Fruit fly (Drosophila melanogaster) whole organism, embryonic: Measurements from ENCODE around the gene Pgant2.

ENCODE experiments used
- B-H2 ChIP-seq: fragments of 200-800 bp; sonication (Bioruptor generic); optimal IDR thresholded peaks from 2 replicates; lab custom pipeline; 2018; ENCODE audit warnings: missing biosample characterization, mild to moderate bottlenecking, missing genetic modification characterization
- Blimp-1 ChIP-seq: fragments of 200-800 bp; sonication (Bioruptor generic); optimal IDR thresholded peaks from 3 replicates; lab custom pipeline; 2018; ENCODE audit warnings: missing biosample characterization, missing genetic modification characterization, mild to moderate bottlenecking, moderate library complexity, missing genetic modification reagents
- CG1024 ChIP-seq: fragments of 200-800 bp; sonication (Bioruptor generic); IDR thresholded peaks from 2 replicates; pipeline ENCODE4 v1.3.6; 2022; ENCODE audit warnings: missing biosample characterization, missing genetic modification characterization
- CG11504 ChIP-seq: fragments of 200-800 bp; sonication (Bioruptor generic); optimal IDR thresholded peaks from 3 replicates; lab custom pipeline; 2019; ENCODE audit warnings: missing biosample characterization, mild to moderate bottlenecking, missing genetic modification characterization, moderate library complexity
- CG12744 ChIP-seq: fragments of 200-800 bp; sonication (Bioruptor generic); optimal IDR thresholded peaks from 2 replicates; lab custom pipeline; 2016; ENCODE audit warnings: missing biosample characterization, missing genetic modification characterization
- CG12942 ChIP-seq: fragments of 200-800 bp; sonication (Bioruptor generic); optimal IDR thresholded peaks from 3 replicates; lab custom pipeline; 2016; ENCODE audit warnings: missing biosample characterization, missing genetic modification characterization
- CG1529 ChIP-seq: fragments of 200-800 bp; sonication (Bioruptor generic); optimal IDR thresholded peaks from 3 replicates; lab custom pipeline; 2018; ENCODE audit warnings: missing biosample characterization, missing genetic modification characterization
- CG2129 ChIP-seq: fragments of 200-800 bp; sonication (Bioruptor generic); IDR thresholded peaks from 2 replicates; pipeline ENCODE4 v1.3.6; 2022; ENCODE audit warnings: missing biosample characterization, missing genetic modification characterization; ENCODE audit not compliant: partially characterized antibody
- CG30431 ChIP-seq: fragments of 200-800 bp; sonication (Bioruptor generic); optimal IDR thresholded peaks from 2 replicates; lab custom pipeline; 2017; ENCODE audit warnings: missing biosample characterization, missing genetic modification characterization
- CG42726 ChIP-seq: fragments of 200-800 bp; sonication (Bioruptor generic); IDR thresholded peaks from 2 replicates; pipeline ENCODE4 v1.3.6; 2022; ENCODE audit warnings: missing biosample characterization, missing genetic modification characterization; ENCODE audit not compliant: partially characterized antibody
- CG4360 ChIP-seq: fragments of 200-800 bp; sonication (Bioruptor generic); IDR thresholded peaks from 2 replicates; pipeline ENCODE4 v1.3.6; 2022; ENCODE audit warnings: missing biosample characterization, missing genetic modification characterization
- CG6254 ChIP-seq: fragments of 200-800 bp; sonication (Bioruptor generic); optimal IDR thresholded peaks from 3 replicates; lab custom pipeline; 2017; ENCODE audit warnings: mild to moderate bottlenecking, missing biosample characterization, missing genetic modification reagents, missing genetic modification characterization
- CG8290 ChIP-seq, 3 experiments: fragments of 200-800 bp; sonication (Bioruptor generic); optimal IDR thresholded peaks; 2 replicates each; lab custom pipeline; 2016 to 2019; ENCODE audit warnings: missing biosample characterization in 3 of 3, missing genetic modification characterization in 3 of 3, mild to moderate bottlenecking in 2 of 3, moderate library complexity in 1 of 3
- CG8359 ChIP-seq: fragments of 200-800 bp; sonication (Bioruptor generic); optimal IDR thresholded peaks from 2 replicates; lab custom pipeline; 2017; ENCODE audit warnings: missing biosample characterization, mild to moderate bottlenecking, missing genetic modification characterization, borderline replicate concordance
- CG9727 ChIP-seq: fragments of 200-800 bp; sonication (Bioruptor generic); optimal IDR thresholded peaks from 3 replicates; lab custom pipeline; 2017; ENCODE audit warnings: missing biosample characterization, mild to moderate bottlenecking, missing genetic modification characterization
- CoRest ChIP-seq: fragments of 200-800 bp; sonication (Bioruptor generic); optimal IDR thresholded peaks from 3 replicates; lab custom pipeline; 2018; ENCODE audit warnings: missing biosample characterization, mild to moderate bottlenecking, missing genetic modification characterization, moderate library complexity
- Gsc ChIP-seq: fragments of 200-800 bp; sonication (Bioruptor generic); IDR thresholded peaks from 2 replicates; pipeline ENCODE4 v1.3.6; 2022; ENCODE audit warnings: missing biosample characterization, missing genetic modification characterization
- H2.0 ChIP-seq: fragments of 200-800 bp; sonication (Bioruptor generic); IDR thresholded peaks from 2 replicates; pipeline ENCODE4 v1.3.6; 2022; ENCODE audit warnings: missing biosample characterization, missing genetic modification characterization
- Hr78 ChIP-seq, 2 experiments: fragments of 200-800 bp in 1 of 2; fragments of >200 bp in 1 of 2; sonication (Bioruptor generic) in 1 of 2; optimal IDR thresholded peaks; 2 replicates each; lab custom pipeline; 2017 to 2019; ENCODE audit warnings: missing biosample characterization in 2 of 2, missing genetic modification characterization in 2 of 2, mild to moderate bottlenecking in 1 of 2, moderate library complexity in 1 of 2
- Lpt ChIP-seq: fragments of >200 bp; optimal IDR thresholded peaks from 2 replicates; lab custom pipeline; 2018; ENCODE audit warnings: missing biosample characterization, missing genetic modification characterization
- MTF-1 ChIP-seq: fragments of 200-800 bp; sonication (Bioruptor generic); optimal IDR thresholded peaks from 2 replicates; lab custom pipeline; 2018; ENCODE audit warnings: missing biosample characterization, mild to moderate bottlenecking, missing genetic modification characterization, borderline replicate concordance
- NC2α ChIP-seq: fragments of 200-800 bp; sonication (Bioruptor generic); optimal IDR thresholded peaks from 2 replicates; lab custom pipeline; 2016; ENCODE audit warnings: missing biosample characterization, missing genetic modification characterization
- Nf-YB ChIP-seq: fragments of 200-800 bp; sonication (Bioruptor generic); optimal IDR thresholded peaks from 3 replicates; lab custom pipeline; 2019; ENCODE audit warnings: missing biosample characterization, mild to moderate bottlenecking, missing genetic modification characterization, moderate library complexity
- Opbp ChIP-seq: fragments of 200-800 bp; sonication (Bioruptor generic); IDR thresholded peaks from 3 replicates; pipeline ENCODE4 v1.3.6; 2022; ENCODE audit warnings: missing biosample characterization, missing genetic modification characterization; ENCODE audit not compliant: partially characterized antibody
- Poxn ChIP-seq: fragments of 200-800 bp; sonication (Bioruptor generic); IDR thresholded peaks from 2 replicates; pipeline ENCODE4 v1.3.6; 2022; ENCODE audit warnings: missing biosample characterization, missing genetic modification characterization
- Sin3A ChIP-seq: fragments of >200 bp; optimal IDR thresholded peaks from 2 replicates; lab custom pipeline; 2018
- Xrp1 ChIP-seq: fragments of 200-800 bp; sonication (Bioruptor generic); IDR thresholded peaks from 2 replicates; pipeline ENCODE4 v1.3.6; 2022; ENCODE audit warnings: missing biosample characterization, missing genetic modification characterization
- abd-A ChIP-seq: fragments of 200-800 bp; sonication (Bioruptor generic); optimal IDR thresholded peaks from 3 replicates; lab custom pipeline; 2019; ENCODE audit warnings: missing biosample characterization, mild to moderate bottlenecking, missing genetic modification characterization, moderate library complexity
- bigmax ChIP-seq: fragments of 200-800 bp; sonication (Bioruptor generic); optimal IDR thresholded peaks from 2 replicates; lab custom pipeline; 2018; ENCODE audit warnings: missing biosample characterization, mild to moderate bottlenecking, missing genetic modification characterization
- br ChIP-seq: fragments of >200 bp; optimal IDR thresholded peaks from 2 replicates; lab custom pipeline; 2017
- chm ChIP-seq: fragments of 200-800 bp; sonication (Bioruptor generic); IDR thresholded peaks from 2 replicates; pipeline ENCODE4 v1.3.6; 2022; ENCODE audit warnings: missing biosample characterization, missing genetic modification characterization
- chn ChIP-seq: fragments of 200-800 bp; sonication (Bioruptor generic); optimal IDR thresholded peaks from 2 replicates; lab custom pipeline; 2016; ENCODE audit warnings: missing biosample characterization, missing genetic modification characterization
- croc ChIP-seq: fragments of 200-800 bp; sonication (Bioruptor generic); conservative IDR thresholded peaks from 3 replicates; pipeline ENCODE4 v1.3.6; 2022; ENCODE audit warnings: missing biosample characterization, missing genetic modification characterization
- da ChIP-seq: fragments of 200-800 bp; sonication (Bioruptor generic); optimal IDR thresholded peaks from 2 replicates; lab custom pipeline; 2016; ENCODE audit warnings: missing biosample characterization, missing genetic modification characterization
- danr ChIP-seq: fragments of 200-800 bp; sonication (Bioruptor generic); IDR thresholded peaks from 2 replicates; pipeline ENCODE4 v1.3.6; 2022; ENCODE audit warnings: missing biosample characterization, missing genetic modification characterization
- dati ChIP-seq: fragments of 200-800 bp; sonication (Bioruptor generic); IDR thresholded peaks from 2 replicates; pipeline ENCODE4 v1.3.6; 2022; ENCODE audit warnings: missing biosample characterization, missing genetic modification characterization
- exex ChIP-seq: fragments of 200-800 bp; sonication (Bioruptor generic); optimal IDR thresholded peaks from 4 replicates; lab custom pipeline; 2018; ENCODE audit warnings: missing biosample characterization, mild to moderate bottlenecking, missing genetic modification characterization, moderate library complexity
- gce ChIP-seq: fragments of 200-800 bp; sonication (Bioruptor generic); IDR thresholded peaks from 3 replicates; pipeline ENCODE4 v1.3.6; 2022; ENCODE audit warnings: missing biosample characterization, missing genetic modification characterization
- ham ChIP-seq: fragments of 200-800 bp; sonication (Bioruptor generic); IDR thresholded peaks from 2 replicates; pipeline ENCODE4 v1.3.6; 2022; ENCODE audit warnings: missing biosample characterization, missing genetic modification characterization
- oc ChIP-seq: fragments of 200-800 bp; sonication (Bioruptor generic); optimal IDR thresholded peaks from 2 replicates; lab custom pipeline; 2018; ENCODE audit warnings: missing biosample characterization, mild to moderate bottlenecking, missing genetic modification characterization, moderate library complexity
- onecut ChIP-seq: fragments of 200-800 bp; sonication (Bioruptor generic); IDR thresholded peaks from 2 replicates; pipeline ENCODE4 v1.3.6; 2022; ENCODE audit warnings: missing biosample characterization, missing genetic modification characterization
- pnt ChIP-seq: fragments of 200-800 bp; sonication (Bioruptor generic); optimal IDR thresholded peaks from 3 replicates; lab custom pipeline; 2016; ENCODE audit warnings: missing biosample characterization, missing genetic modification characterization
- ro ChIP-seq: fragments of 200-800 bp; sonication (Bioruptor generic); IDR thresholded peaks from 2 replicates; pipeline ENCODE4 v1.3.6; 2022; ENCODE audit warnings: missing biosample characterization, missing genetic modification characterization
- shn ChIP-seq: fragments of 200-800 bp; sonication (Bioruptor generic); optimal IDR thresholded peaks from 3 replicates; lab custom pipeline; 2016; ENCODE audit warnings: missing biosample characterization, missing genetic modification characterization
- trh ChIP-seq: fragments of 200-800 bp; sonication (Bioruptor generic); optimal IDR thresholded peaks from 2 replicates; lab custom pipeline; 2016; ENCODE audit warnings: missing biosample characterization, missing genetic modification characterization
- tx ChIP-seq: fragments of 200-800 bp; sonication (Bioruptor generic); optimal IDR thresholded peaks from 2 replicates; lab custom pipeline; 2016; ENCODE audit warnings: missing biosample characterization, missing genetic modification characterization
- usp ChIP-seq: fragments of >200 bp; optimal IDR thresholded peaks from 2 replicates; lab custom pipeline; 2017; ENCODE audit warnings: missing biosample characterization, missing genetic modification characterization
- vnd ChIP-seq: fragments of 200-800 bp; sonication (Bioruptor generic); IDR thresholded peaks from 3 replicates; pipeline ENCODE4 v1.3.6; 2022; ENCODE audit warnings: missing biosample characterization, missing genetic modification characterization; ENCODE audit not compliant: partially characterized antibody
- zen ChIP-seq: fragments of 200-800 bp; sonication (Bioruptor generic); optimal IDR thresholded peaks from 3 replicates; lab custom pipeline; 2018; ENCODE audit warnings: missing biosample characterization, mild to moderate bottlenecking, missing genetic modification characterization, moderate library complexity

The Pgant2 gene

dm6 chr2L:3354642-3355380, 71.7 kb downstream of the Pgant2 start, which contains the start of gene E23 (continued):
- peak; percentile 91 for TF ChIP-seq shn (GFP tag; lab: Kevin White, UChicago)
- TF ChIP-seq CG2129: no peak
- TF ChIP-seq CG8359 (GFP tag; lab: Kevin White, UChicago): peak; percentile 93
- TF ChIP-seq gce (GFP tag; lab: Robert Waterston, UW): peak; percentile 94
- peak; percentile 48 for TF ChIP-seq bigmax (GFP tag; lab: Kevin White, UChicago)
- peak; percentile 96 for TF ChIP-seq onecut (GFP tag; lab: Robert Waterston, UW)
- TF ChIP-seq MTF-1: peak; percentile 90
- peak; percentile 69; the same call in 2 of the 3 replicates for TF ChIP-seq Opbp (GFP tag; lab: Robert Waterston, UW)
- no peak for TF ChIP-seq Lpt
- TF ChIP-seq Sin3A (lab: Kevin White, UChicago): no peak
- peak; percentile 89 for TF ChIP-seq Poxn
- TF ChIP-seq croc (GFP tag; lab: Robert Waterston, UW): peak; percentile 99
- peak; percentile 98 for TF ChIP-seq CG12942 (GFP tag; lab: Kevin White, UChicago)
- TF ChIP-seq danr: peak; percentile 97
- TF ChIP-seq NC2α (GFP tag; lab: Kevin White, UChicago): peak; percentile 85
- peak; percentile 88 for TF ChIP-seq exex (tag; lab: Kevin White, UChicago)
- TF ChIP-seq B-H2 (GFP tag; lab: Kevin White, UChicago): peak; percentile 95
- TF ChIP-seq CG11504 (tag; lab: Kevin White, UChicago): peak; percentile 98
- TF ChIP-seq H2.0 (GFP tag; lab: Robert Waterston, UW): peak; percentile 97
- peak; percentile 58 for TF ChIP-seq CG42726 (GFP tag; lab: Robert Waterston, UW)
- TF ChIP-seq CG8290 (GFP tag; optimal IDR thresholded peaks at IDR 0.05; lab: Kevin White, UChicago): peak; percentile 97
- peak; percentile 93 to 94 for TF ChIP-seq CG8290 (tag; optimal IDR thresholded peaks at IDR 0.05; lab: Kevin White, UChicago)
- TF ChIP-seq CG30431 (GFP tag; lab: Kevin White, UChicago): peak; percentile 98
- TF ChIP-seq Hr78 (GFP tag; optimal IDR thresholded peaks at IDR 0.05; lab: Kevin White, UChicago): peak in 1 of 2 experiments; percentile 98
- TF ChIP-seq usp (GFP tag; lab: Kevin White, UChicago): no peak
- peak; percentile 91 for TF ChIP-seq Nf-YB (GFP tag; lab: Kevin White, UChicago)
- peak; percentile 98 for TF ChIP-seq trh (GFP tag; lab: Kevin White, UChicago)
- TF ChIP-seq Blimp-1: peak; percentile 98
- TF ChIP-seq chn (GFP tag; lab: Kevin White, UChicago): peak; percentile 97
- TF ChIP-seq abd-A (tag; lab: Kevin White, UChicago): peak; percentile 87
- peak; percentile 100 for TF ChIP-seq CoRest (tag; lab: Kevin White, UChicago)
- peak; percentile 94 for TF ChIP-seq tx (GFP tag; lab: Kevin White, UChicago)
- TF ChIP-seq vnd: no peak
- peak; percentile 93 for TF ChIP-seq da
- TF ChIP-seq CG9727 (GFP tag; lab: Kevin White, UChicago): peak; percentile 99
- TF ChIP-seq br: no peak
- TF ChIP-seq ro (GFP tag; lab: Robert Waterston, UW): peak; percentile 97
- peak; percentile 93 for TF ChIP-seq CG12744
- peak; percentile 93 for TF ChIP-seq CG1024
- TF ChIP-seq Xrp1 (GFP tag; lab: Robert Waterston, UW): peak; percentile 99
- peak; percentile 92 for TF ChIP-seq Gsc (GFP tag; lab: Robert Waterston, UW)
- TF ChIP-seq ham (GFP tag; lab: Robert Waterston, UW): peak; percentile 92
- TF ChIP-seq dati (GFP tag; lab: Robert Waterston, UW): peak; percentile 49; the same call in 1 of the 2 replicates
- peak; percentile 99 for TF ChIP-seq oc (tag; lab: Kevin White, UChicago)
- TF ChIP-seq CG1529 (GFP tag; lab: Kevin White, UChicago): peak; percentile 99
- peak; percentile 92 for TF ChIP-seq pnt (GFP tag; lab: Kevin White, UChicago)
- peak; percentile 96 for TF ChIP-seq zen (tag; lab: Kevin White, UChicago)
- peak; percentile 79 for TF ChIP-seq CG4360 (GFP tag; lab: Robert Waterston, UW)
- peak; percentile 95 for TF ChIP-seq chm
- TF ChIP-seq CG6254: peak; percentile 97
